Worm (Caenorhabditis elegans): Measurements from ENCODE around the gene cpna-1.

DNA sequence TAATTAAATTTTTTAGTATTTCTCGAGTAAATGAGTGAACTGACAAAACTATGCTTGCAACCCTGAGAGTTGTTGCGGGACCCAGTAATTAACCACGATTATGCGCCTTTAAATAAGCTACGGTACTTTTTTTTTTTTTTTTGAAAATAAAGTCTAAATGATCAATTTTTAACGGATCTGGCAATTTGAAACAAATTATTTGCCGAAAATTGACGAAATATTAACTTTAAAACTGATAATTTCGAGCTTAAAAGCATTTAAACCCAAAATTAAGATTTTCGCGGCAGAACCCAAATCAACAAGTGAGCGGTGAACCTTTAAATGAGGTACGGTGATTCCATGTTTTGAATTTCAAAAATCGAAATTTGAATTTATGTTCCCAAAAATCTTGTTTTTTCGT is 36.0 kb downstream of the cpna-1 start:
- TF ChIP-seq mel-28 (tag; optimal IDR thresholded peaks at IDR 0.05; ENCODE audit: borderline replicate concordance) (no peak), pha-4 (tag; optimal IDR thresholded peaks at IDR 0.05) (no peak), unc-62 (GFP tag; optimal IDR thresholded peaks at IDR 0.05) (no peak), ama-1 (optimal IDR thresholded peaks at IDR 0.05) (no peak), ama-1 (GFP tag; optimal IDR thresholded peaks at IDR 0.05) (no peak), B0019.2 (GFP tag; conservative IDR thresholded peaks at IDR 0.05) (no peak)

Data from whole organism, young adult.